Worm (Caenorhabditis elegans) whole organism, L2 larva: ENCODE measurements around the gene sre-36.

Experiments used
- ama-1 ChIP-seq: fragments of 150-350 bp; optimal IDR thresholded peaks from 2 replicates; lab custom pipeline; 2018; ENCODE audit warnings: inconsistent platforms
- blmp-1 ChIP-seq: sonication (generic microtip); optimal IDR thresholded peaks from 2 replicates; lab custom pipeline; 2017; ENCODE audit warnings: missing genetic modification characterization, mild to moderate bottlenecking, missing compliant biosample characterization, antibody characterized with exemption, moderate library complexity; ENCODE audit not compliant: insufficient read depth
- lin-13 ChIP-seq: fragments of 150-350 bp; optimal IDR thresholded peaks from 2 replicates; lab custom pipeline; 2014; ENCODE audit warnings: missing biosample characterization, missing genetic modification reagents, missing genetic modification characterization
- lin-39 ChIP-seq: fragments of 150-350 bp; optimal IDR thresholded peaks from 2 replicates; lab custom pipeline; 2014; ENCODE audit warnings: missing biosample characterization, missing genetic modification reagents, missing genetic modification characterization
- nhr-12 ChIP-seq: fragments of 150-350 bp; optimal IDR thresholded peaks from 2 replicates; lab custom pipeline; 2014; ENCODE audit warnings: missing biosample characterization, missing genetic modification characterization
- nhr-23 ChIP-seq: fragments of 150-350 bp; optimal IDR thresholded peaks from 2 replicates; lab custom pipeline; 2014; ENCODE audit warnings: missing biosample characterization, missing genetic modification reagents, missing genetic modification characterization
- nhr-237 ChIP-seq: fragments of 150-350 bp; optimal IDR thresholded peaks from 2 replicates; lab custom pipeline; 2014; ENCODE audit warnings: missing biosample characterization, missing genetic modification characterization
- nhr-6 ChIP-seq: fragments of 150-350 bp; optimal IDR thresholded peaks from 2 replicates; lab custom pipeline; 2014; ENCODE audit warnings: missing biosample characterization, missing genetic modification characterization
- nhr-77 ChIP-seq: fragments of 150-350 bp; optimal IDR thresholded peaks from 2 replicates; lab custom pipeline; 2014; ENCODE audit warnings: missing biosample characterization, missing genetic modification characterization
- snpc-4 ChIP-seq: fragments of 150-350 bp; optimal IDR thresholded peaks from 2 replicates; lab custom pipeline; 2014; ENCODE audit warnings: missing biosample characterization, missing genetic modification characterization
- unc-39 ChIP-seq: fragments of 150-350 bp; optimal IDR thresholded peaks from 2 replicates; lab custom pipeline; 2014; ENCODE audit warnings: missing biosample characterization, missing genetic modification characterization

DNA sequence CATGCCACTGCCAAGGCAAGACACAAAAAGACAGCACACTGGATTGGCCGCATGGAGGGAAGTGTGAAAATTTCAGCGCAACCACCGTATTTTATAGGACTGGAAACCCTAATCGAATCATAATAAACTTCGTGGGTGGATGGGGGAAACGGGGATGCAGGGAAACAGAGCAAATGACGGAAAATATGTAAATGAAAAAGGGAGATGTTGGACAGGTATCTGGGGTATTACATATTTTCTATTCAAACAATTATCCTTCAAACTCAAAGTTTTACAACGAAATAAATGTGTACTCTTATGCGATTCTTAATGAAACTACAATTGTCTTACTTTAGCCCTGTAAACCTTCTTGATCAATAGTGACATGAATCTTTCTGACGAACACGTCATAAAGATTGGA lies 20.3 kb downstream of the sre-36 start, which contains the start of gene F26D2.16:
- no peak for TF ChIP-seq snpc-4 (tag; lab: Kevin White, UChicago)
- TF ChIP-seq nhr-6 (tag; lab: Kevin White, UChicago) = no peak
- TF ChIP-seq nhr-237 = no peak
- TF ChIP-seq lin-39 = no peak
- TF ChIP-seq nhr-12 (tag; lab: Kevin White, UChicago) = no peak
- TF ChIP-seq nhr-23 = no peak
- TF ChIP-seq lin-13 = no peak
- TF ChIP-seq nhr-77 (tag; lab: Kevin White, UChicago) = no peak
- TF ChIP-seq unc-39 (tag; lab: Kevin White, UChicago) = no peak
- TF ChIP-seq blmp-1 (tag; lab: Kevin White, UChicago) = no peak
- TF ChIP-seq ama-1 = no peak
